Worm (Caenorhabditis elegans) whole organism, late embryonic: ENCODE data around the gene znf-474.

Experiments used
- C38D4.7 ChIP-seq: fragments of 200-800 bp; sonication (Bioruptor generic); optimal IDR thresholded peaks from 2 replicates; lab custom pipeline; 2018; ENCODE audit warnings: mild to moderate bottlenecking, missing genetic modification characterization, moderate library complexity, missing compliant biosample characterization
- K02D7.2 ChIP-seq: sonication (generic microtip); optimal IDR thresholded peaks from 2 replicates; lab custom pipeline; 2017; ENCODE audit warnings: mild to moderate bottlenecking, missing genetic modification characterization, missing compliant biosample characterization
- T23F11.4 ChIP-seq: fragments of 200-800 bp; sonication (Bioruptor generic); optimal IDR thresholded peaks from 2 replicates; lab custom pipeline; 2018; ENCODE audit warnings: mild to moderate bottlenecking, missing genetic modification characterization, missing compliant biosample characterization
- ahr-1 ChIP-seq: sonication (generic microtip); optimal IDR thresholded peaks from 2 replicates; lab custom pipeline; 2016; ENCODE audit warnings: missing genetic modification characterization, missing compliant biosample characterization
- ceh-19 ChIP-seq: fragments of 200-800 bp; sonication (Bioruptor generic); optimal IDR thresholded peaks from 2 replicates; lab custom pipeline; 2018; ENCODE audit warnings: mild to moderate bottlenecking, missing genetic modification characterization, missing compliant biosample characterization
- ceh-2 ChIP-seq: sonication (generic microtip); optimal IDR thresholded peaks from 2 replicates; lab custom pipeline; 2016; ENCODE audit warnings: missing genotype, missing genetic modification characterization, missing compliant biosample characterization
- ceh-24 ChIP-seq: sonication (generic microtip); optimal IDR thresholded peaks from 2 replicates; lab custom pipeline; 2016; ENCODE audit warnings: mild to moderate bottlenecking, missing genetic modification characterization, missing compliant biosample characterization
- ceh-30 ChIP-seq: fragments of 150-350 bp; optimal IDR thresholded peaks from 2 replicates; lab custom pipeline; 2014; ENCODE audit warnings: missing biosample characterization, missing genetic modification characterization
- ceh-31 ChIP-seq: sonication (generic microtip); optimal IDR thresholded peaks from 2 replicates; lab custom pipeline; 2016; ENCODE audit warnings: missing genetic modification characterization, missing compliant biosample characterization
- ceh-34 ChIP-seq: sonication (generic microtip); optimal IDR thresholded peaks from 2 replicates; lab custom pipeline; 2016; ENCODE audit warnings: mild to moderate bottlenecking, missing genetic modification characterization, missing compliant biosample characterization
- ceh-6 ChIP-seq: fragments of 200-800 bp; sonication (Bioruptor generic); optimal IDR thresholded peaks from 2 replicates; lab custom pipeline; 2018; ENCODE audit warnings: mild to moderate bottlenecking, missing genetic modification characterization, missing compliant biosample characterization
- ceh-9 ChIP-seq: sonication (generic microtip); optimal IDR thresholded peaks from 2 replicates; lab custom pipeline; 2016; ENCODE audit warnings: mild to moderate bottlenecking, missing genetic modification characterization, inconsistent platforms, missing compliant biosample characterization
- che-1 ChIP-seq: sonication (generic microtip); optimal IDR thresholded peaks from 2 replicates; lab custom pipeline; 2016; ENCODE audit warnings: mild to moderate bottlenecking, missing genetic modification characterization, missing compliant biosample characterization
- dmd-4 ChIP-seq: sonication (generic microtip); optimal IDR thresholded peaks from 2 replicates; lab custom pipeline; 2016; ENCODE audit warnings: borderline replicate concordance, missing genetic modification characterization, missing compliant biosample characterization
- dve-1 ChIP-seq: sonication (generic microtip); optimal IDR thresholded peaks from 2 replicates; lab custom pipeline; 2017; ENCODE audit warnings: antibody characterized with exemption, mild to moderate bottlenecking, missing genetic modification characterization, missing compliant biosample characterization
- elt-2 ChIP-seq: sonication (generic microtip); optimal IDR thresholded peaks from 2 replicates; lab custom pipeline; 2016; ENCODE audit warnings: missing genetic modification reagents, missing genetic modification characterization, missing compliant biosample characterization
- elt-4 ChIP-seq: sonication (generic microtip); optimal IDR thresholded peaks from 2 replicates; lab custom pipeline; 2016; ENCODE audit warnings: missing genetic modification characterization, missing compliant biosample characterization
- ets-4 ChIP-seq: sonication (generic microtip); optimal IDR thresholded peaks from 2 replicates; lab custom pipeline; 2016; ENCODE audit warnings: missing genetic modification characterization, missing compliant biosample characterization
- fax-1 ChIP-seq: sonication (generic microtip); optimal IDR thresholded peaks from 2 replicates; lab custom pipeline; 2016; ENCODE audit warnings: missing genotype, missing genetic modification characterization, missing compliant biosample characterization
- fkh-6 ChIP-seq: sonication (generic microtip); optimal IDR thresholded peaks from 2 replicates; lab custom pipeline; 2016; ENCODE audit warnings: missing genetic modification characterization, missing compliant biosample characterization
- hlh-30 ChIP-seq: sonication (generic microtip); optimal IDR thresholded peaks from 2 replicates; lab custom pipeline; 2017; ENCODE audit warnings: antibody characterized with exemption, missing genetic modification characterization, missing compliant biosample characterization; ENCODE audit not compliant: insufficient read depth
- hlh-6 ChIP-seq: sonication (generic microtip); optimal IDR thresholded peaks from 2 replicates; lab custom pipeline; 2016; ENCODE audit warnings: missing genotype, missing genetic modification characterization, missing compliant biosample characterization
- hlh-8 ChIP-seq: sonication (generic microtip); optimal IDR thresholded peaks from 2 replicates; lab custom pipeline; 2016; ENCODE audit warnings: missing genotype, missing genetic modification characterization, missing compliant biosample characterization
- lim-6 ChIP-seq: sonication (generic microtip); optimal IDR thresholded peaks from 2 replicates; lab custom pipeline; 2016; ENCODE audit warnings: missing genetic modification characterization, missing compliant biosample characterization
- lin-11 ChIP-seq: fragments of 200-800 bp; sonication (Bioruptor generic); optimal IDR thresholded peaks from 2 replicates; lab custom pipeline; 2018; ENCODE audit warnings: mild to moderate bottlenecking, missing genetic modification characterization, missing compliant biosample characterization
- madf-2 ChIP-seq: sonication (generic microtip); optimal IDR thresholded peaks from 2 replicates; lab custom pipeline; 2017; ENCODE audit warnings: missing genetic modification characterization, missing compliant biosample characterization
- mec-3 ChIP-seq: sonication (generic microtip); optimal IDR thresholded peaks from 2 replicates; lab custom pipeline; 2016; ENCODE audit warnings: borderline replicate concordance, missing genetic modification characterization, missing compliant biosample characterization
- nfya-1 ChIP-seq: sonication (generic microtip); optimal IDR thresholded peaks from 2 replicates; lab custom pipeline; 2017; ENCODE audit warnings: missing genetic modification characterization, mild to moderate bottlenecking, missing compliant biosample characterization, antibody characterized with exemption, moderate library complexity
- nhr-11 ChIP-seq: fragments of 150-350 bp; optimal IDR thresholded peaks from 2 replicates; lab custom pipeline; 2014; ENCODE audit warnings: missing biosample characterization, missing genetic modification characterization
- npax-4 ChIP-seq: sonication (generic microtip); optimal IDR thresholded peaks from 2 replicates; lab custom pipeline; 2016; ENCODE audit warnings: missing genetic modification characterization, missing compliant biosample characterization
- pha-2 ChIP-seq: sonication (generic microtip); optimal IDR thresholded peaks from 2 replicates; lab custom pipeline; 2017; ENCODE audit warnings: mild to moderate bottlenecking, missing genetic modification characterization, missing compliant biosample characterization
- pros-1 ChIP-seq: fragments of 150-350 bp; optimal IDR thresholded peaks from 2 replicates; lab custom pipeline; 2014; ENCODE audit warnings: missing biosample characterization, missing genetic modification reagents, missing genetic modification characterization
- ref-2 ChIP-seq: sonication (generic microtip); optimal IDR thresholded peaks from 2 replicates; lab custom pipeline; 2016; ENCODE audit warnings: missing genetic modification characterization, missing compliant biosample characterization
- rnt-1 ChIP-seq: sonication (generic microtip); optimal IDR thresholded peaks from 2 replicates; lab custom pipeline; 2016; ENCODE audit warnings: missing genetic modification characterization, missing compliant biosample characterization
- sdc-2 ChIP-seq: sonication (generic microtip); optimal IDR thresholded peaks from 2 replicates; lab custom pipeline; 2016; ENCODE audit warnings: missing genotype, missing genetic modification characterization, missing compliant biosample characterization
- sox-4 ChIP-seq: sonication (generic microtip); optimal IDR thresholded peaks from 2 replicates; lab custom pipeline; 2017; ENCODE audit warnings: mild to moderate bottlenecking, missing genetic modification characterization, inconsistent platforms, missing compliant biosample characterization
- syd-9 ChIP-seq: sonication (generic microtip); optimal IDR thresholded peaks from 2 replicates; lab custom pipeline; 2016; ENCODE audit warnings: mild to moderate bottlenecking, missing genetic modification characterization, moderate library complexity, missing compliant biosample characterization
- tbx-7 ChIP-seq: sonication (generic microtip); optimal IDR thresholded peaks from 2 replicates; lab custom pipeline; 2016; ENCODE audit warnings: missing genotype, missing genetic modification characterization, missing compliant biosample characterization
- unc-42 ChIP-seq: sonication (generic microtip); optimal IDR thresholded peaks from 2 replicates; lab custom pipeline; 2016; ENCODE audit warnings: missing genotype, missing genetic modification characterization, missing compliant biosample characterization
- unc-86 ChIP-seq: sonication (generic microtip); optimal IDR thresholded peaks from 2 replicates; lab custom pipeline; 2016; ENCODE audit warnings: missing genetic modification characterization, missing compliant biosample characterization
- ztf-16 ChIP-seq: sonication (generic microtip); optimal IDR thresholded peaks from 2 replicates; lab custom pipeline; 2017; ENCODE audit warnings: missing genetic modification characterization, missing compliant biosample characterization

Gene znf-474

ce11 chrX:12123152-12123551, 26.6 kb upstream of the znf-474 start, which contains the start of gene T01H10.11:
T01H10.11 (plus strand) TSS chrX:12123452.
- TF ChIP-seq dmd-4 (tag; lab: Kevin White, UChicago) (no peak), ceh-9 (tag; lab: Kevin White, UChicago) (no peak), T23F11.4 (GFP tag; lab: Kevin White, UChicago) (no peak), ceh-24 (tag; lab: Kevin White, UChicago) (no peak), ceh-19 (GFP tag; lab: Kevin White, UChicago) (no peak), ceh-34 (tag; lab: Kevin White, UChicago) (no peak), nfya-1 (no peak), sox-4 (tag; lab: Kevin White, UChicago) (no peak), hlh-8 (tag; lab: Kevin White, UChicago) (no peak), madf-2 (no peak), ceh-31 (no peak), tbx-7 (tag; lab: Kevin White, UChicago) (no peak), K02D7.2 (tag; lab: Kevin White, UChicago) (no peak), ceh-6 (GFP tag; lab: Kevin White, UChicago) (no peak), ref-2 (tag; lab: Kevin White, UChicago) (no peak), dve-1 (tag; lab: Kevin White, UChicago) (no peak)

DNA sequence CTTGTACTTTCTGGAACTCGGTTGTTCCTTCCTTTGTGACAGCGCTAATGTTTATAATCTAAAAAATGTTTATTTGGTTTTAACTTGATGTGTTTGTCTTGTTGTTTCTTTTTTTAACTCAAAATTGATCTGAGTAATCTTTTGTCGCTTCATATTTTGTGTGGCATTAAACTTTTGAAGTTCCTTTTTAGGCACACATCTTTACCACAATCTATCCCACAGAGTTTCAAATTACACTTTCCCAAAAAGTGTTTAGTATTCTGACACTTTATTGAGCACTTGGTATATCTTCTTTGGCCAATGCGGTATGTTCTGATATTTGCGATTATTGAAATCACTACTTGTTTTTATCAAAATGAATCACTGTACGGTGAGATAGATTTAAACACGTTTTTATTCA, 24.4 kb upstream of the znf-474 start, which contains the start of gene lgc-18:
TSS of gene lgc-18 (plus strand) at position 301 of the 400 bp plus-strand sequence.
- TF ChIP-seq lin-11 (tag; lab: Kevin White, UChicago) (no peak), elt-2 (tag; lab: Kevin White, UChicago) (no peak), pros-1 (no peak), pha-2 (tag; lab: Kevin White, UChicago) (no peak), syd-9 (no peak), ceh-30 (tag; lab: Kevin White, UChicago) (no peak), dve-1 (tag; lab: Kevin White, UChicago) (no peak), unc-42 (no peak), nhr-11 (tag; lab: Kevin White, UChicago) (no peak), hlh-6 (tag; lab: Kevin White, UChicago) (no peak), fax-1 (tag; lab: Kevin White, UChicago) (no peak), ahr-1 (tag; lab: Kevin White, UChicago) (no peak), npax-4 (no peak), fkh-6 (tag; lab: Kevin White, UChicago) (no peak), lim-6 (tag; lab: Kevin White, UChicago) (no peak)

DNA sequence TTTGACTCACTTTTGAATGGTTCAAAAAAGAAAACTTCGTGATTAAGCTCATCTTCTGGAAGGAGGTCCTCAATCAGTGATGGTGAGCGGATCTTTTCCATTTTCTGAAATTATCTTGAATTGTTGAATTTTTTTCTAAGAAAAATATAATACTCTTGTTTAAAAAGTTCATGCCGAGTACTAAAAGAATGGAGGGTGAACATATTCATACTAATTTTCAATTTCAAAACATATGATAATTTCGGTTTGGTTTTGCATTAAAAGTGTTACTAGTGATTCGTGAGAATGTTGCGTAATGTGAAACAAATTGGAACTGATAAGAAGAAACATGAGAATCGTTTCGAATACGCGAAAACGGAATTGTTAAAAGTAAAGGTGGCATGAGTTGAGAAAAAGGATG, 8.7 kb upstream of the znf-474 start, which contains the start of gene lyst-1:
TSS of gene lyst-1 (minus strand) at position 101 of the 400 bp plus-strand sequence.
- TF ChIP-seq rnt-1 (tag; lab: Kevin White, UChicago): no peak
- TF ChIP-seq ceh-19 (GFP tag; lab: Kevin White, UChicago): no peak
- TF ChIP-seq che-1 (tag; lab: Kevin White, UChicago): no peak
- no peak for TF ChIP-seq mec-3 (tag; lab: Kevin White, UChicago)
- TF ChIP-seq ceh-2 (tag; lab: Kevin White, UChicago): no peak
- TF ChIP-seq ets-4 (tag; lab: Kevin White, UChicago): no peak
- TF ChIP-seq elt-4 (tag; lab: Kevin White, UChicago): no peak
- TF ChIP-seq sdc-2 (tag; lab: Kevin White, UChicago): no peak
- no peak for TF ChIP-seq ztf-16 (tag; lab: Kevin White, UChicago)
- TF ChIP-seq sox-4 (tag; lab: Kevin White, UChicago): no peak
- no peak for TF ChIP-seq T23F11.4 (GFP tag; lab: Kevin White, UChicago)
- TF ChIP-seq unc-86 (tag; lab: Kevin White, UChicago): no peak
- no peak for TF ChIP-seq elt-2 (tag; lab: Kevin White, UChicago)
- no peak for TF ChIP-seq hlh-30 (tag; lab: Kevin White, UChicago)
- no peak for TF ChIP-seq C38D4.7 (GFP tag; lab: Kevin White, UChicago)
- TF ChIP-seq ceh-6 (GFP tag; lab: Kevin White, UChicago): no peak
